Fruit fly (Drosophila melanogaster) whole organism: ENCODE data around the gene CG33557.

ENCODE experiments used
- Dll ChIP-seq: fragments of >200 bp; optimal IDR thresholded peaks from 2 replicates; lab custom pipeline; 2017
- EcR ChIP-seq, 2 experiments: fragments of >200 bp; optimal IDR thresholded peaks; 2 replicates each; lab custom pipeline; 2017; ENCODE audit warnings: missing biosample characterization in 2 of 2, missing genetic modification characterization in 2 of 2, missing genetic modification reagents in 2 of 2
- pan ChIP-seq: fragments of >200 bp; optimal IDR thresholded peaks from 2 replicates; lab custom pipeline; 2017
- psq ChIP-seq: fragments of >200 bp; optimal IDR thresholded peaks from 2 replicates; lab custom pipeline; 2017
- usp ChIP-seq: fragments of >200 bp; optimal IDR thresholded peaks from 2 replicates; lab custom pipeline; 2017; ENCODE audit warnings: missing biosample characterization, missing genetic modification characterization, mixed read lengths

DNA sequence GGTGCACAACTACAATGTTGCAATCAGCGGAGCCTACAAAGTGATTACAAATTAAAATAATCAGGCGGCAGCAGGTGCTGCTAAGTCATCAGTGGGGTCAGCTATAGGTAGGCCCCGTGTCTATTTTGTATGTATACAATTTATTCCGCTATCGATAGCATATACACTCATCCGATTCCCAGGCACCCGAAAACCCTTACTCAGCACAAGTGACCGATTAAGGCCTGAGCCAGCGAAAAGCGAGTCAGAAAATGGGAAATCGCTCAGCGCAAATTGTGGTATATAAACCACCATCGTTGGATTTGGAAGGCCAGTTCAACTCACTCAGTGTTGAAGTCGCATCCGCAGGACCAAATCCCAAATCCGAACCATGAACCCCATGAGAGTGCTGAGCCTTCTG, 44.5 kb downstream of the CG33557 start, which contains the start of gene Yp1:
- TF ChIP-seq pan (lab: Kevin White, UChicago) (no peak), EcR (GFP tag; optimal IDR thresholded peaks at IDR 0.05; lab: Kevin White, UChicago) (no peak), psq (lab: Kevin White, UChicago) (no peak), usp (GFP tag; lab: Kevin White, UChicago) (no peak), Dll (lab: Kevin White, UChicago) (no peak)
